Worm (Caenorhabditis elegans) whole organism, mixed stage, embryonic: ENCODE results near the gene F59D12.3.
A peak's percentile ranks its signal among the peaks of the same experiment; 100 is the strongest.

Source experiments
- M03D4.4 ChIP-seq: sonication (generic microtip); optimal IDR thresholded peaks from 2 replicates; lab custom pipeline; 2017; ENCODE audit warnings: mild to moderate bottlenecking, missing genetic modification characterization, missing compliant biosample characterization
- bed-3 ChIP-seq: fragments of 200-800 bp; sonication (Bioruptor generic); optimal IDR thresholded peaks from 3 replicates; lab custom pipeline; 2018; ENCODE audit warnings: mild to moderate bottlenecking, missing genetic modification characterization, moderate library complexity, missing compliant biosample characterization
- blmp-1 ChIP-seq: fragments of 150-350 bp; optimal IDR thresholded peaks from 2 replicates; lab custom pipeline; 2014; ENCODE audit warnings: missing biosample characterization, missing genetic modification characterization
- ceh-39 ChIP-seq: fragments of 150-350 bp; optimal IDR thresholded peaks from 2 replicates; lab custom pipeline; 2014; ENCODE audit warnings: missing biosample characterization, missing genetic modification characterization
- ceh-43 ChIP-seq: fragments of 200-800 bp; sonication (Bioruptor generic); optimal IDR thresholded peaks from 2 replicates; lab custom pipeline; 2018; ENCODE audit warnings: mild to moderate bottlenecking, missing genetic modification characterization, moderate library complexity, missing compliant biosample characterization
- ceh-83 ChIP-seq: fragments of 200-800 bp; sonication (Bioruptor generic); optimal IDR thresholded peaks from 2 replicates; lab custom pipeline; 2018; ENCODE audit warnings: mild to moderate bottlenecking, missing genetic modification characterization, missing compliant biosample characterization
- ces-1 ChIP-seq: fragments of 150-350 bp; optimal IDR thresholded peaks from 2 replicates; lab custom pipeline; 2014; ENCODE audit warnings: missing biosample characterization, missing genetic modification reagents, missing genetic modification characterization
- drap-1 ChIP-seq: fragments of 200-800 bp; sonication (Bioruptor generic); optimal IDR thresholded peaks from 3 replicates; lab custom pipeline; 2018; ENCODE audit warnings: mild to moderate bottlenecking, missing genetic modification characterization, missing compliant biosample characterization
- elt-3 ChIP-seq: fragments of 150-350 bp; optimal IDR thresholded peaks from 2 replicates; lab custom pipeline; 2014; ENCODE audit warnings: missing biosample characterization, missing genetic modification characterization
- flh-1 ChIP-seq: fragments of 200-800 bp; sonication (Bioruptor generic); optimal IDR thresholded peaks from 2 replicates; lab custom pipeline; 2018; ENCODE audit warnings: mild to moderate bottlenecking, missing genetic modification characterization, moderate library complexity, missing compliant biosample characterization
- ham-2 ChIP-seq: fragments of 200-800 bp; sonication (Bioruptor generic); optimal IDR thresholded peaks from 2 replicates; lab custom pipeline; 2018; ENCODE audit warnings: mild to moderate bottlenecking, missing genetic modification characterization, missing compliant biosample characterization
- hlh-1 ChIP-seq: fragments of 150-350 bp; optimal IDR thresholded peaks from 2 replicates; lab custom pipeline; 2014; ENCODE audit warnings: missing biosample characterization, missing genetic modification reagents, missing genetic modification characterization
- lin-13 ChIP-seq: fragments of 150-350 bp; optimal IDR thresholded peaks from 2 replicates; lab custom pipeline; 2014; ENCODE audit warnings: missing biosample characterization, missing genetic modification characterization
- lin-32 ChIP-seq: fragments of 200-800 bp; sonication (Bioruptor generic); optimal IDR thresholded peaks from 2 replicates; lab custom pipeline; 2018; ENCODE audit warnings: mild to moderate bottlenecking, missing genetic modification characterization, missing compliant biosample characterization
- lsy-2 ChIP-seq: fragments of 150-350 bp; optimal IDR thresholded peaks from 2 replicates; lab custom pipeline; 2014; ENCODE audit warnings: missing biosample characterization, missing genetic modification characterization
- mab-5 ChIP-seq: fragments of 150-350 bp; optimal IDR thresholded peaks from 2 replicates; lab custom pipeline; 2014; ENCODE audit warnings: missing biosample characterization, missing genetic modification characterization
- mls-2 ChIP-seq: sonication (generic microtip); optimal IDR thresholded peaks from 2 replicates; lab custom pipeline; 2016; ENCODE audit warnings: mild to moderate bottlenecking, missing genetic modification characterization, moderate library complexity, missing compliant biosample characterization
- nhr-12 ChIP-seq: fragments of 150-350 bp; optimal IDR thresholded peaks from 2 replicates; lab custom pipeline; 2014; ENCODE audit warnings: missing biosample characterization, missing genetic modification characterization
- nhr-2 ChIP-seq: fragments of 150-350 bp; optimal IDR thresholded peaks from 2 replicates; lab custom pipeline; 2014; ENCODE audit warnings: missing biosample characterization, missing genetic modification characterization
- nhr-237 ChIP-seq: fragments of 150-350 bp; optimal IDR thresholded peaks from 2 replicates; lab custom pipeline; 2014; ENCODE audit warnings: missing biosample characterization, missing genetic modification characterization
- nhr-76 ChIP-seq: sonication (generic microtip); optimal IDR thresholded peaks from 2 replicates; lab custom pipeline; 2017; ENCODE audit warnings: missing biosample characterization, missing genetic modification characterization
- pha-4 ChIP-seq: fragments of 150-350 bp; optimal IDR thresholded peaks from 2 replicates; lab custom pipeline; 2018; ENCODE audit warnings: missing biosample characterization, missing genetic modification reagents, missing genetic modification characterization
- sem-2 ChIP-seq: fragments of 200-800 bp; sonication (Bioruptor generic); optimal IDR thresholded peaks from 2 replicates; lab custom pipeline; 2018; ENCODE audit warnings: mild to moderate bottlenecking, missing genetic modification characterization, missing compliant biosample characterization
- snpc-4 ChIP-seq: fragments of 150-350 bp; optimal IDR thresholded peaks from 2 replicates; lab custom pipeline; 2014; ENCODE audit warnings: missing biosample characterization, missing genetic modification characterization
- sptf-1 ChIP-seq: sonication (generic microtip); optimal IDR thresholded peaks from 2 replicates; lab custom pipeline; 2017; ENCODE audit warnings: mild to moderate bottlenecking, missing genetic modification characterization, moderate library complexity, missing compliant biosample characterization
- tbx-8 ChIP-seq: fragments of 200-800 bp; sonication (Bioruptor generic); optimal IDR thresholded peaks from 2 replicates; lab custom pipeline; 2018; ENCODE audit warnings: mild to moderate bottlenecking, missing genetic modification characterization, moderate library complexity, missing compliant biosample characterization
- unc-120 ChIP-seq: sonication (generic microtip); optimal IDR thresholded peaks from 2 replicates; lab custom pipeline; 2017; ENCODE audit warnings: missing genetic modification characterization, missing compliant biosample characterization; ENCODE audit not compliant: poor library complexity, severe bottlenecking
- unc-39 ChIP-seq: fragments of 150-350 bp; optimal IDR thresholded peaks from 2 replicates; lab custom pipeline; 2014; ENCODE audit warnings: missing biosample characterization, missing genetic modification characterization
- unc-62 ChIP-seq: fragments of 150-350 bp; optimal IDR thresholded peaks from 2 replicates; lab custom pipeline; 2014; ENCODE audit warnings: missing biosample characterization, missing genetic modification reagents, missing genetic modification characterization
- zip-8 ChIP-seq: fragments of 150-350 bp; optimal IDR thresholded peaks from 2 replicates; lab custom pipeline; 2014; ENCODE audit warnings: missing biosample characterization, missing genetic modification characterization
- ztf-11 ChIP-seq: fragments of 150-350 bp; optimal IDR thresholded peaks from 2 replicates; lab custom pipeline; 2014; ENCODE audit warnings: missing biosample characterization, missing genetic modification characterization

F59D12.3 gene

DNA sequence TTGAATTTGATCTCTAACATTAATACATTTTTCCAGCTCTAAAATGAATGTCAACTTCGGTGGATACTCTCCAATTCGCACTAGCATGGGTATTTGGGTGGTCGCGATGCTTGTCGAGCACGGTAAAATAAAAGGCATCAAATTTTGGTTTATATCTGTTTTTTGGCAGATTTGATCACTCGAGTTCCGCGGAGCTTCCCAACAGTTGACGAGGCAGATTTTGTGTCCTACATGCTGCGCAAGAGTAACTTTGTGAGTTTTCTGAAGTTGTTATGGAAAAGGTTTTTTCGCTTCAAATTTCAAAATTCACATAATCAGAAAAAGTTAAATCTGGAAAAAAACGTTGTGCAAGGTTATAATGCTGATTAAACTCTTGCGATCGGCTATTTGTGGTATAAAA lies 9.4 kb downstream of the F59D12.3 start:
- TF ChIP-seq ceh-43: no peak
- no peak for TF ChIP-seq nhr-12 (tag; lab: Kevin White, UChicago)
- TF ChIP-seq tbx-8 (GFP tag; lab: Kevin White, UChicago): no peak
- TF ChIP-seq M03D4.4: no peak
- TF ChIP-seq sptf-1 (tag; lab: Kevin White, UChicago): no peak
- TF ChIP-seq ces-1 (GFP tag; lab: Kevin White, UChicago): no peak
- TF ChIP-seq, all 35 proteins: peak for 0

DNA sequence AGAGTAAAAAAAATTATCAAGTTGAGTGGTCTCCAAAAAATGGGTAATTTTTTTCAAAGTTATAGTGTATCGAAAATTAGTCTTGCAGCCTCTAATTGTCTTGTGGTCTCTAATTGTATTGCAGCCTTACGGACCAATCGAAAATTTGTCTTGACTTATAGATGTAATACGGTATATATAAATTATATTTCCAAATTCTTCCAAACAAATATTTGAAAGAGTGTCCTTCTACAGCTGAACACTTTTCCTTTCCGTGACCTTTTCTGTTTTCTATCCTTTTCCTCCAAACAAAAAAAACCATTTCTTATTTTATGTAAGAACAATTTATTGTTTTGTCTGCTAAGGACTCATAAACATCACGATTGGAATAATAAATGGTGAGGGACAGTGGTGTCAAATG lies 10.2 kb downstream of the F59D12.3 start, which contains the start of gene K09E9.7:
TSS of gene K09E9.7 (plus strand) at position 301 of the 400 bp plus-strand sequence.
- no peak for TF ChIP-seq pha-4 (tag; lab: Kevin White, UChicago)

DNA sequence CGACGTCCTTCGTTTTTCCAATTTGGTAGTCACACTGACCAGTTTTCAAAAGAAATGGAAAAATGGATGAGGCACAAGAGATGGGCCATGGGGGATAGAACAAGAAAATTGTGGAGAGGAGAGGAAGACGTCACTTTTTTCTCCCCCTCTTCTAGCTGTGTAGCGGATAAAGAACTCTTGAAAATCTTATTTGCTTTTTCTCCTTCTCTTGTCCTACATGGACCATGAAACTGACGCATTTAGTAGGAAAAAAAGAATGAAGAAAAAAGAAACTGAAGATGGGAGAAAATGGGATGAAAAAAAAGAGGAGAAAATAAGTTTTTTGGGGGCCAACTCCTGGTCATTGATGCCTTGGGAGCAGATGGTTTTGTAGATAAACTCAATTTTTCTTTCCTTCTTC lies 16.8 kb downstream of the F59D12.3 start:
- TF ChIP-seq unc-62 (no peak), ztf-11 (tag; lab: Kevin White, UChicago) (no peak), ceh-39 (tag; lab: Kevin White, UChicago) (no peak), mls-2 (tag; lab: Kevin White, UChicago) (no peak), ces-1 (GFP tag; lab: Kevin White, UChicago) (peak; percentile 76), lsy-2 (no peak), lin-32 (GFP tag; lab: Kevin White, UChicago) (no peak)

DNA sequence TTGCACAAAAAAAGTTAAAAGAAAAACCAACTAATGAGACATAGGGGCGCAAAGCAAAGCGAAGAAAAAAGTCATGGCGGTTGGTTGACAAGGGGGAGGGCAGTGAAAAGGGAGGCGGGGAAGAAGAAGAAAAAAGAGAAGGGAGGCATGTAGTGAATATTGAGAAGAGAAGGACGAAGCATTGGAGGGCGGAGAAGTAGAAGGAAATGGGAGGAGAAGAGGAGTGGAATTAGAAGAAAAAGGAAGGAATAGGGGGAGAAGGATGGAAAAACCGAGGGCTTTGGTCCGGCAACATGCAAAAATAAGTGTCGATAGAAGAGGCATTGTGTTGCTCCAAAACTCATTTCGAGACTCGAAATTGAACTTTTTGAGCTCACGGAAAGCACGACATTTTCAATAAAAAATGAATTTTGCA lies 20.0 kb downstream of the F59D12.3 start:
- TF ChIP-seq M03D4.4 (peak; percentile 23), ceh-43 (no peak), ceh-83 (peak; percentile 6), ham-2 (no peak), ces-1 (GFP tag; lab: Kevin White, UChicago) (peak; percentile 38), nhr-76 (no peak), sptf-1 (tag; lab: Kevin White, UChicago) (peak; percentile 51), sem-2 (GFP tag; lab: Kevin White, UChicago) (no peak), flh-1 (GFP tag; lab: Kevin White, UChicago) (no peak), nhr-2 (tag; lab: Kevin White, UChicago) (no peak), lsy-2 (no peak), mls-2 (tag; lab: Kevin White, UChicago) (peak; percentile 34)

DNA sequence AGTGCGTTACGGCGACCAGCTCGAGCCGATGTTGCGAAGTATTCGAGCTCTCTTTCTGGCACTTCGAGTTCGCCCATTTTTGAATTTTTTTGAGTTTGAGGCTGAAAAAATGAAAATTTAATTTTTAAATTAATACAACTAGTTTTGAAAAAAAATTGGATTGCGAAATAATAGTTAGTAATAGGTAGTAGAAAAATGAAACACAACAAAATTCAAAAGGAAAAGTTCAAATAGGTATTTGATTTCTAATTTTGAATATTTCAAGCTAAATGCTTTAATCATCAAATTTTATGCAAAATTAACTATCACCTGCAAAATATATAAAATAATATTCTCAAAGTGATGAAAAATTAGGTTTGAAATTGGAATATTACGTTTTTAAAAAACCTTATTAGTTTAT lies 20.4 kb downstream of the F59D12.3 start, which contains the start of gene K09E9.4:
TSS of gene K09E9.4 (minus strand) at position 101 of the 400 bp plus-strand sequence.
- TF ChIP-seq unc-120 (no peak), mab-5 (tag; lab: Kevin White, UChicago) (no peak), nhr-2 (tag; lab: Kevin White, UChicago) (no peak), ceh-39 (tag; lab: Kevin White, UChicago) (no peak), lsy-2 (no peak), bed-3 (no peak), sem-2 (GFP tag; lab: Kevin White, UChicago) (no peak), nhr-237 (tag; lab: Kevin White, UChicago) (no peak), unc-39 (no peak), lin-13 (tag; lab: Kevin White, UChicago) (no peak), ces-1 (GFP tag; lab: Kevin White, UChicago) (no peak), ztf-11 (tag; lab: Kevin White, UChicago) (no peak), ceh-43 (no peak), ham-2 (no peak), elt-3 (no peak), zip-8 (tag; lab: Kevin White, UChicago) (no peak), ceh-83 (no peak), unc-62 (no peak), M03D4.4 (no peak)
- TF ChIP-seq, all 35 proteins: peak for 0

DNA sequence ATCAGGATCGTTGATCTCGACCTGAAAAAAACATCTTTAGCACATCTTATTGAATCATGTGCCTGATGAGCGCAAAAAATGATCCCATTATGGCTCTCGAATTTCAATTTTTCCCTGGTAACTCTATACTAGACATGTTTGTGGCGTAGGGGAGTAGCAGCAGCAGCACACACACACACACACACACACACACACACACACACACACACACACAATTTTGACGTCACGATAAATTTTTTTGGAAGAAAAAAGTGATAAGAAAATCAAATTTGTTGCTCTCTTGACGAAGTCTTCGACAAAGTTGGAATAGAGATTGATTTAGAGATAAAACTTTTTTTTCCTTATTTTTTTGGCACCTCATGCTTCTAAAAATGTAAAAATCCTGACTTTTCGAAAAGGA lies 21.2 kb downstream of the F59D12.3 start:
- TF ChIP-seq blmp-1 (tag; lab: Kevin White, UChicago) (no peak), hlh-1 (tag; lab: Kevin White, UChicago) (no peak), nhr-2 (tag; lab: Kevin White, UChicago) (no peak), nhr-76 (no peak), sptf-1 (tag; lab: Kevin White, UChicago) (no peak), ces-1 (GFP tag; lab: Kevin White, UChicago) (no peak), flh-1 (GFP tag; lab: Kevin White, UChicago) (no peak), unc-39 (no peak), ham-2 (no peak), elt-3 (no peak), ceh-83 (no peak), drap-1 (GFP tag; lab: Kevin White, UChicago) (no peak), snpc-4 (tag; lab: Kevin White, UChicago) (no peak), bed-3 (no peak), ceh-43 (no peak)
